In the genomic region with DNA sequence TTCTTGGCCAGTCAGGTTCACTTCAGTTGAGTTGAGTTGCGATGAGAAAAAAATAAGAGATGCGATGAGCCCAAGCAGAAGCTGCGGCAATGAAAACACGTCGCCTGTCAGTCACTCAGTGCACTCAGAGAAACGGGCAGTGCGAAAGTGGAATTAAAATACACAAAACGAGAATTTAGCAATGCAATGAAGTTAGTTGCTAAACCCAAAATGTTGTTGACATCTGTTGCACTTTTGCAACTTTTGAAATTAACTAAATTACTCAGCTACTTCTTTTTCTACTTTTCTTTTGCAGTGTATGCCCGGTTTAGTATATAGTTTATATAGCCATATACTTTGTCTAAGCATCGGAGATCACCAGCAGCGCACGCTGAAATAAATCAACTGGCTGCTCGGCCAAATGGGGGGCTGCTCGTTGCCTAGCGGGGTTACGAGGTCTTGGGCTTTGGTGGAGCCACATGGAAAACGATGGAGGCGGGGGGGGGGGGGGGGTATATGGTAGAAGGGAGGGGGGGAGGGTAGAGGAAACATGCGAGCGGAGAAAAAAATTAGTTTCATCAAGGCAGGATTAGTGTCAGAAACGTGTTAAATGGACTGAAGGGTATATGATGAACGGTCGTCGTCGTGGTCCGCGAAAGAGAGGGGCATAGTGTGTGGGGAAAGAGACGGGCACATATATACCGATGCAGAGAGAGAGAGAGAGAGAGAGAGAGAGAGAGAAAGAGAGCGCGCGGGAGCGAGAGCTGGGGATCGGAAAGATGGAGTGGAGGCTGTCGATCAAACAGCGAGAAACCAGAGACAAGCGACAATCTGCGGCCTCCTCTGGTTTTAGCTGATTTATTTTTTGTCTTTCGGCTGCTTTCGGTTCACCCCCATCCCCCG, we compare ENCODE assay signal across 3 fruit fly cellular contexts.
TF ChIP-seq lines count a peak whose summit lies in the region.

No protein-coding gene starts in this region.

TF ChIP-seq in whole organism, embryonic, 481 proteins besides CTCF, POLR2A, EP300 and RAD21 (continued from another document and continues in another):
- peak; percentile 55 for TF ChIP-seq ind (GFP tag; optimal IDR thresholded peaks at IDR 0.05; lab: Kevin White, UChicago)
- peak; percentile 84 for TF ChIP-seq phol (tag; optimal IDR thresholded peaks at IDR 0.05; lab: Kevin White, UChicago)
- TF ChIP-seq CG31365 (tag; optimal IDR thresholded peaks at IDR 0.05; lab: Kevin White, UChicago) = no peak
- TF ChIP-seq CG18011 (GFP tag; optimal IDR thresholded peaks at IDR 0.05; lab: Kevin White, UChicago) = no peak
- peak; percentile 71 for TF ChIP-seq az2 (GFP tag; optimal IDR thresholded peaks at IDR 0.05; lab: Kevin White, UChicago)
- peak; percentile 23; the same call in 1 of the 2 replicates for TF ChIP-seq CG32532 (GFP tag; IDR thresholded peaks at IDR 0.05; lab: Robert Waterston, UW)
- no peak for TF ChIP-seq Adf1 (GFP tag; IDR thresholded peaks at IDR 0.05; lab: Robert Waterston, UW)
- TF ChIP-seq CG11398 (GFP tag; optimal IDR thresholded peaks at IDR 0.05; lab: Kevin White, UChicago) = peak; percentile 28
- peak; percentile 39 for TF ChIP-seq Kr (GFP tag; optimal IDR thresholded peaks at IDR 0.05; lab: Kevin White, UChicago)
- no peak for TF ChIP-seq pzg (GFP tag; optimal IDR thresholded peaks at IDR 0.05; lab: Kevin White, UChicago)
- no peak for TF ChIP-seq Dref (GFP tag; IDR thresholded peaks at IDR 0.05; lab: Robert Waterston, UW)
- TF ChIP-seq dimm (GFP tag; IDR thresholded peaks at IDR 0.05; lab: Robert Waterston, UW) = no peak; the same call in 1 of the 2 replicates
- peak; percentile 5 for TF ChIP-seq da (GFP tag; optimal IDR thresholded peaks at IDR 0.05; lab: Kevin White, UChicago)
- peak; percentile 43 for TF ChIP-seq CG8281 (tag; optimal IDR thresholded peaks at IDR 0.05; lab: Kevin White, UChicago)
- TF ChIP-seq CG14860 (GFP tag; IDR thresholded peaks at IDR 0.05; lab: Robert Waterston, UW; ENCODE audit: partially characterized antibody) = no peak
- TF ChIP-seq CG6791 (GFP tag; IDR thresholded peaks at IDR 0.05; lab: Robert Waterston, UW; ENCODE audit: partially characterized antibody) = no peak
- TF ChIP-seq wek (GFP tag; optimal IDR thresholded peaks at IDR 0.05; lab: Kevin White, UChicago) = no peak
- peak; percentile 63 for TF ChIP-seq CG15269 (tag; optimal IDR thresholded peaks at IDR 0.05; lab: Kevin White, UChicago)
- TF ChIP-seq BtbVII (GFP tag; optimal IDR thresholded peaks at IDR 0.05; lab: Kevin White, UChicago) = no peak
- peak; percentile 75 for TF ChIP-seq NC2β (GFP tag; optimal IDR thresholded peaks at IDR 0.05; lab: Kevin White, UChicago)
- TF ChIP-seq CG15479 (GFP tag; optimal IDR thresholded peaks at IDR 0.05; lab: Kevin White, UChicago) = no peak
- TF ChIP-seq fru (optimal IDR thresholded peaks at IDR 0.05; lab: Kevin White, UChicago) = no peak
- peak; percentile 77 for TF ChIP-seq dan (GFP tag; IDR thresholded peaks at IDR 0.05; lab: Robert Waterston, UW)
- TF ChIP-seq Taf1 (GFP tag; IDR thresholded peaks at IDR 0.05; lab: Robert Waterston, UW) = no peak
- 0 out of 2 replicates have a peak, but pooled peaks have one; percentile 21 for TF ChIP-seq CG31224 (GFP tag; IDR thresholded peaks at IDR 0.05; lab: Robert Waterston, UW)
- TF ChIP-seq ase (GFP tag; IDR thresholded peaks at IDR 0.05; lab: Robert Waterston, UW) = peak; percentile 26; the same call in 1 of the 3 replicates
- peak; percentile 86 for TF ChIP-seq CG18262 (tag; optimal IDR thresholded peaks at IDR 0.05; lab: Kevin White, UChicago)
- peak; percentile 61 for TF ChIP-seq btn (GFP tag; optimal IDR thresholded peaks at IDR 0.05; lab: Kevin White, UChicago)
- peak; percentile 13 for TF ChIP-seq CG6654 (GFP tag; optimal IDR thresholded peaks at IDR 0.05; lab: Kevin White, UChicago)
- peak; percentile 15 for TF ChIP-seq CG11723 (GFP tag; optimal IDR thresholded peaks at IDR 0.05; lab: Kevin White, UChicago)
- TF ChIP-seq CG8290 (GFP tag; optimal IDR thresholded peaks at IDR 0.05; lab: Kevin White, UChicago) = peak; percentile 66
- peak in 1 of 2 experiments; percentile 32 for TF ChIP-seq CG8290 (tag; optimal IDR thresholded peaks at IDR 0.05; lab: Kevin White, UChicago)
- TF ChIP-seq Optix (GFP tag; IDR thresholded peaks at IDR 0.05; lab: Robert Waterston, UW) = peak; percentile 72; the same call in 1 of the 3 replicates
- TF ChIP-seq B-H2 (GFP tag; optimal IDR thresholded peaks at IDR 0.05; lab: Kevin White, UChicago) = no peak
- TF ChIP-seq CG10431 (GFP tag; optimal IDR thresholded peaks at IDR 0.05; lab: Kevin White, UChicago) = peak; percentile 43
- TF ChIP-seq Ptx1 (GFP tag; IDR thresholded peaks at IDR 0.05; lab: Robert Waterston, UW) = peak; percentile 64
- peak; percentile 67 to 77 for TF ChIP-seq Pdp1 (GFP tag; optimal IDR thresholded peaks at IDR 0.05; lab: Kevin White, UChicago)
- peak; percentile 30 for TF ChIP-seq tx (GFP tag; optimal IDR thresholded peaks at IDR 0.05; lab: Kevin White, UChicago)
- TF ChIP-seq odd (GFP tag; optimal IDR thresholded peaks at IDR 0.05; lab: Kevin White, UChicago) = peak; percentile 41

TF ChIP-seq in whole organism, prepupa, 60 proteins besides CTCF, POLR2A, EP300 and RAD21 (continued from another document):
- TF ChIP-seq CG6808 (GFP tag; optimal IDR thresholded peaks at IDR 0.05; lab: Kevin White, UChicago) (peak; percentile 74), spab (GFP tag; optimal IDR thresholded peaks at IDR 0.05; lab: Kevin White, UChicago) (peak; percentile 62), esn (GFP tag; optimal IDR thresholded peaks at IDR 0.05; lab: Kevin White, UChicago) (peak; percentile 62), vri (GFP tag; optimal IDR thresholded peaks at IDR 0.05; lab: Kevin White, UChicago) (peak; percentile 41), CG11902 (GFP tag; optimal IDR thresholded peaks at IDR 0.05; lab: Kevin White, UChicago) (peak; percentile 50), CG1621 (tag; optimal IDR thresholded peaks at IDR 0.05; lab: Kevin White, UChicago) (peak; percentile 68), CG16779 (tag; optimal IDR thresholded peaks at IDR 0.05; lab: Kevin White, UChicago) (peak; percentile 18), CG6854 (GFP tag; optimal IDR thresholded peaks at IDR 0.05; lab: Kevin White, UChicago) (no peak), Sox15 (GFP tag; optimal IDR thresholded peaks at IDR 0.05; lab: Kevin White, UChicago) (peak; percentile 59), fd85E (GFP tag; optimal IDR thresholded peaks at IDR 0.05; lab: Kevin White, UChicago) (no peak), Eip75B (GFP tag; optimal IDR thresholded peaks at IDR 0.05; lab: Kevin White, UChicago) (peak; percentile 61), Ets96B (tag; optimal IDR thresholded peaks at IDR 0.05; lab: Kevin White, UChicago) (peak; percentile 71), ss (GFP tag; optimal IDR thresholded peaks at IDR 0.05; lab: Kevin White, UChicago) (peak; percentile 60 to 68), fkh (GFP tag; optimal IDR thresholded peaks at IDR 0.05; lab: Kevin White, UChicago) (no peak), Sox102F (GFP tag; optimal IDR thresholded peaks at IDR 0.05; lab: Kevin White, UChicago) (peak; percentile 48), CG8119 (GFP tag; IDR thresholded peaks at IDR 0.05; lab: Robert Waterston, UW) (peak; percentile 59; the same call in 1 of the 3 replicates), CG32006 (GFP tag; optimal IDR thresholded peaks at IDR 0.05; lab: Kevin White, UChicago) (peak; percentile 80), Smox (GFP tag; optimal IDR thresholded peaks at IDR 0.05; lab: Kevin White, UChicago) (peak; percentile 47), CG6792 (GFP tag; optimal IDR thresholded peaks at IDR 0.05; lab: Kevin White, UChicago) (peak; percentile 64), CG31627 (GFP tag; optimal IDR thresholded peaks at IDR 0.05; lab: Kevin White, UChicago) (peak; percentile 65), CG8632 (GFP tag; optimal IDR thresholded peaks at IDR 0.05; lab: Kevin White, UChicago) (peak; percentile 26), CG11294 (GFP tag; IDR thresholded peaks at IDR 0.05; lab: Robert Waterston, UW) (no peak), CG7368 (GFP tag; optimal IDR thresholded peaks at IDR 0.05; lab: Kevin White, UChicago) (peak; percentile 22), Hr4 (GFP tag; optimal IDR thresholded peaks at IDR 0.05; lab: Kevin White, UChicago) (peak; percentile 55), CG10669 (GFP tag; optimal IDR thresholded peaks at IDR 0.05; lab: Kevin White, UChicago) (peak; percentile 71), CG3032 (tag; optimal IDR thresholded peaks at IDR 0.05; lab: Kevin White, UChicago) (peak; percentile 69), net (GFP tag; optimal IDR thresholded peaks at IDR 0.05; lab: Kevin White, UChicago) (peak; percentile 43), CG3919 (GFP tag; optimal IDR thresholded peaks at IDR 0.05; lab: Kevin White, UChicago) (peak; percentile 75), pdm3 (GFP tag; optimal IDR thresholded peaks at IDR 0.05; lab: Kevin White, UChicago) (peak; percentile 69), CG15336 (GFP tag; IDR thresholded peaks at IDR 0.05; lab: Robert Waterston, UW) (peak; percentile 63; the same call in 1 of the 2 replicates), CG4318 (GFP tag; optimal IDR thresholded peaks at IDR 0.05; lab: Kevin White, UChicago) (peak; percentile 24), dsx (GFP tag; optimal IDR thresholded peaks at IDR 0.05; lab: Kevin White, UChicago; ENCODE audit: poor library complexity, severe bottlenecking) (peak; percentile 68), fd59A (GFP tag; optimal IDR thresholded peaks at IDR 0.05; lab: Kevin White, UChicago) (peak; percentile 74), CG34406 (GFP tag; optimal IDR thresholded peaks at IDR 0.05; lab: Kevin White, UChicago) (peak; percentile 59), Lpt (GFP tag; optimal IDR thresholded peaks at IDR 0.05; lab: Kevin White, UChicago) (peak; percentile 28), achi (GFP tag; optimal IDR thresholded peaks at IDR 0.05; lab: Kevin White, UChicago) (peak; percentile 60), Gug (GFP tag; IDR thresholded peaks at IDR 0.05; lab: Robert Waterston, UW) (peak; percentile 62), Blimp-1 (GFP tag; optimal IDR thresholded peaks at IDR 0.05; lab: Kevin White, UChicago) (no peak), Hr38 (GFP tag; optimal IDR thresholded peaks at IDR 0.05; lab: Kevin White, UChicago) (no peak), dac (GFP tag; optimal IDR thresholded peaks at IDR 0.05; lab: Kevin White, UChicago) (peak; percentile 52)

TF ChIP-seq in whole organism, wandering third instar larva, 38 proteins besides CTCF, POLR2A, EP300 and RAD21 (continued from another document):
- peak; percentile 67 for TF ChIP-seq ey (GFP tag; optimal IDR thresholded peaks at IDR 0.05; lab: Kevin White, UChicago)
- TF ChIP-seq sv (GFP tag; optimal IDR thresholded peaks at IDR 0.05; lab: Kevin White, UChicago) = peak; percentile 53
- peak; percentile 72 for TF ChIP-seq HLH106 (tag; optimal IDR thresholded peaks at IDR 0.05; lab: Kevin White, UChicago)
- no peak for TF ChIP-seq Mio (GFP tag; optimal IDR thresholded peaks at IDR 0.05; lab: Kevin White, UChicago)
- no peak for TF ChIP-seq brk (GFP tag; optimal IDR thresholded peaks at IDR 0.05; lab: Kevin White, UChicago)
- TF ChIP-seq woc (GFP tag; optimal IDR thresholded peaks at IDR 0.05; lab: Kevin White, UChicago) = peak; percentile 16
- peak; percentile 18 for TF ChIP-seq OdsH (GFP tag; optimal IDR thresholded peaks at IDR 0.05; lab: Kevin White, UChicago)
- TF ChIP-seq psq (GFP tag; optimal IDR thresholded peaks at IDR 0.05; lab: Kevin White, UChicago) = peak; percentile 37
- no peak for TF ChIP-seq N (GFP tag; optimal IDR thresholded peaks at IDR 0.05; lab: Kevin White, UChicago)
- no peak for TF ChIP-seq Hr78 (GFP tag; optimal IDR thresholded peaks at IDR 0.05; lab: Kevin White, UChicago)
- TF ChIP-seq foxo (GFP tag; optimal IDR thresholded peaks at IDR 0.05; lab: Kevin White, UChicago) = peak in 1 of 2 experiments; percentile 58
- no peak for TF ChIP-seq usp (GFP tag; optimal IDR thresholded peaks at IDR 0.05; lab: Kevin White, UChicago)
- peak; percentile 52 for TF ChIP-seq br (GFP tag; optimal IDR thresholded peaks at IDR 0.05; lab: Kevin White, UChicago)
- peak; percentile 24 for TF ChIP-seq sage (GFP tag; optimal IDR thresholded peaks at IDR 0.05; lab: Kevin White, UChicago)
